Fruit fly (Drosophila melanogaster) whole organism, prepupa: ENCODE measurements around the gene CG16978.

Experiments
- Blimp-1 ChIP-seq: fragments of 200-800 bp; sonication (Bioruptor generic); optimal IDR thresholded peaks from 3 replicates; lab custom pipeline; 2017; ENCODE audit warnings: missing biosample characterization, missing genetic modification characterization, mild to moderate bottlenecking, moderate library complexity, missing genetic modification reagents
- CG10631 ChIP-seq: fragments of 200-800 bp; sonication (Bioruptor generic); optimal IDR thresholded peaks from 2 replicates; lab custom pipeline; 2016; ENCODE audit warnings: missing biosample characterization, missing genetic modification characterization
- CG10669 ChIP-seq: fragments of 200-800 bp; sonication (Bioruptor generic); optimal IDR thresholded peaks from 3 replicates; lab custom pipeline; 2018; ENCODE audit warnings: missing biosample characterization, mild to moderate bottlenecking, missing genetic modification characterization, moderate library complexity
- CG11294 ChIP-seq: fragments of 200-800 bp; sonication (Bioruptor generic); IDR thresholded peaks from 2 replicates; pipeline ENCODE4 v1.3.6; 2022; ENCODE audit warnings: missing biosample characterization, missing genetic modification characterization
- CG11762 ChIP-seq: fragments of 200-800 bp; sonication (Bioruptor generic); optimal IDR thresholded peaks from 3 replicates; lab custom pipeline; 2016; ENCODE audit warnings: missing biosample characterization, missing genetic modification characterization; ENCODE audit not compliant: insufficient read depth
- CG11902 ChIP-seq: fragments of 200-800 bp; sonication (Bioruptor generic); optimal IDR thresholded peaks from 3 replicates; lab custom pipeline; 2016; ENCODE audit warnings: missing biosample characterization, missing genetic modification characterization
- CG15336 ChIP-seq: fragments of 200-800 bp; sonication (Bioruptor generic); IDR thresholded peaks from 2 replicates; pipeline ENCODE4 v1.3.6; 2022; ENCODE audit warnings: missing biosample characterization, missing genetic modification characterization
- CG3032 ChIP-seq: fragments of 200-800 bp; optimal IDR thresholded peaks from 2 replicates; lab custom pipeline; 2019; ENCODE audit warnings: missing biosample characterization, mild to moderate bottlenecking, missing genetic modification characterization, moderate library complexity
- CG31627 ChIP-seq: fragments of 200-800 bp; sonication (Bioruptor generic); optimal IDR thresholded peaks from 3 replicates; lab custom pipeline; 2016; ENCODE audit warnings: missing biosample characterization, missing genetic modification characterization
- CG32006 ChIP-seq: fragments of 200-800 bp; sonication (Bioruptor generic); optimal IDR thresholded peaks from 3 replicates; lab custom pipeline; 2017; ENCODE audit warnings: missing biosample characterization, mild to moderate bottlenecking, missing genetic modification characterization
- CG34406 ChIP-seq: fragments of 200-800 bp; sonication (Bioruptor generic); optimal IDR thresholded peaks from 3 replicates; lab custom pipeline; 2016; ENCODE audit warnings: missing biosample characterization, missing genetic modification characterization
- CG3919 ChIP-seq: fragments of 200-800 bp; sonication (Bioruptor generic); optimal IDR thresholded peaks from 3 replicates; lab custom pipeline; 2016; ENCODE audit warnings: missing biosample characterization, missing genetic modification characterization
- CG4318 ChIP-seq: fragments of 200-800 bp; sonication (Bioruptor generic); optimal IDR thresholded peaks from 3 replicates; lab custom pipeline; 2017; ENCODE audit warnings: missing biosample characterization, mild to moderate bottlenecking, missing genetic modification characterization
- CG6163 ChIP-seq: fragments of 200-800 bp; sonication (Bioruptor generic); IDR thresholded peaks from 3 replicates; pipeline ENCODE4 v1.3.6; 2022; ENCODE audit warnings: missing biosample characterization, missing genetic modification characterization
- CG6276 ChIP-seq: fragments of 200-800 bp; sonication (Bioruptor generic); optimal IDR thresholded peaks from 2 replicates; lab custom pipeline; 2017; ENCODE audit warnings: missing biosample characterization, mild to moderate bottlenecking, missing genetic modification characterization
- CG6792 ChIP-seq: fragments of 200-800 bp; sonication (Bioruptor generic); optimal IDR thresholded peaks from 3 replicates; lab custom pipeline; 2016; ENCODE audit warnings: missing biosample characterization, missing genetic modification characterization
- CG6808 ChIP-seq: fragments of 200-800 bp; sonication (Bioruptor generic); optimal IDR thresholded peaks from 3 replicates; lab custom pipeline; 2017; ENCODE audit warnings: missing biosample characterization, missing genetic modification characterization, mild to moderate bottlenecking, moderate library complexity, missing genetic modification reagents
- CG6854 ChIP-seq: fragments of 200-800 bp; sonication (Bioruptor generic); optimal IDR thresholded peaks from 2 replicates; lab custom pipeline; 2017; ENCODE audit warnings: missing biosample characterization, mild to moderate bottlenecking, missing genetic modification characterization
- CG7368 ChIP-seq: fragments of 200-800 bp; sonication (Bioruptor generic); optimal IDR thresholded peaks from 3 replicates; lab custom pipeline; 2016; ENCODE audit warnings: missing biosample characterization, missing genetic modification characterization
- CG8119 ChIP-seq: fragments of 200-800 bp; sonication (Bioruptor generic); IDR thresholded peaks from 3 replicates; pipeline ENCODE4 v1.3.6; 2022; ENCODE audit warnings: missing biosample characterization, missing genetic modification characterization
- CG8319 ChIP-seq: fragments of 200-800 bp; sonication (Bioruptor generic); optimal IDR thresholded peaks from 3 replicates; lab custom pipeline; 2016; ENCODE audit warnings: missing biosample characterization, missing genetic modification characterization
- Eip75B ChIP-seq: fragments of 200-800 bp; sonication (Bioruptor generic); optimal IDR thresholded peaks from 3 replicates; lab custom pipeline; 2016; ENCODE audit warnings: missing biosample characterization, missing genetic modification characterization
- Eip78C ChIP-seq: fragments of 200-800 bp; sonication (Bioruptor generic); peaks from one replicate; lab custom pipeline; 2016; ENCODE audit warnings: missing biosample characterization, missing genetic modification characterization
- Eip93F ChIP-seq: fragments of 200-800 bp; sonication (Bioruptor generic); optimal IDR thresholded peaks from 2 replicates; lab custom pipeline; 2016; ENCODE audit warnings: missing biosample characterization, mild to moderate bottlenecking, missing genetic modification characterization
- Ets21C ChIP-seq: fragments of 200-800 bp; sonication (Bioruptor generic); optimal IDR thresholded peaks from 3 replicates; lab custom pipeline; 2016; ENCODE audit warnings: missing biosample characterization, missing genetic modification characterization
- Ets96B ChIP-seq: fragments of 200-800 bp; optimal IDR thresholded peaks from 2 replicates; lab custom pipeline; 2019; ENCODE audit warnings: missing biosample characterization, mild to moderate bottlenecking, missing genetic modification characterization, moderate library complexity
- Gug ChIP-seq: fragments of 200-800 bp; sonication (Bioruptor generic); IDR thresholded peaks from 2 replicates; pipeline ENCODE4 v1.3.6; 2022; ENCODE audit warnings: missing biosample characterization, missing genetic modification characterization
- Hr38 ChIP-seq: sonication (Bioruptor generic); optimal IDR thresholded peaks from 2 replicates; lab custom pipeline; 2016; ENCODE audit warnings: missing biosample characterization, missing genetic modification characterization
- Hr39 ChIP-seq: fragments of 200-800 bp; sonication (Bioruptor generic); optimal IDR thresholded peaks from 2 replicates; lab custom pipeline; 2016; ENCODE audit warnings: missing biosample characterization, missing genetic modification characterization
- Lpt ChIP-seq: fragments of 200-800 bp; sonication (Bioruptor generic); optimal IDR thresholded peaks from 3 replicates; lab custom pipeline; 2016; ENCODE audit warnings: missing biosample characterization, missing genetic modification characterization
- Met ChIP-seq: fragments of 200-800 bp; sonication (Bioruptor generic); optimal IDR thresholded peaks from 3 replicates; lab custom pipeline; 2016; ENCODE audit warnings: missing biosample characterization, missing genetic modification characterization
- OdsH ChIP-seq: fragments of 200-800 bp; sonication (Bioruptor generic); optimal IDR thresholded peaks from 3 replicates; lab custom pipeline; 2016; ENCODE audit warnings: missing biosample characterization, missing genetic modification characterization
- Smox ChIP-seq: fragments of 200-800 bp; sonication (Bioruptor generic); optimal IDR thresholded peaks from 3 replicates; lab custom pipeline; 2016; ENCODE audit warnings: missing biosample characterization, missing genetic modification characterization
- Sox15 ChIP-seq: fragments of 200-800 bp; sonication (Bioruptor generic); optimal IDR thresholded peaks from 3 replicates; lab custom pipeline; 2016; ENCODE audit warnings: missing biosample characterization, missing genetic modification characterization
- acj6 ChIP-seq: fragments of 200-800 bp; sonication (Bioruptor generic); optimal IDR thresholded peaks from 3 replicates; lab custom pipeline; 2016; ENCODE audit warnings: missing biosample characterization, missing genetic modification characterization
- cyc ChIP-seq: fragments of 200-800 bp; sonication (Bioruptor generic); optimal IDR thresholded peaks from 3 replicates; lab custom pipeline; 2016; ENCODE audit warnings: missing biosample characterization, missing genetic modification characterization
- dsx ChIP-seq: fragments of 200-800 bp; optimal IDR thresholded peaks from 3 replicates; lab custom pipeline; 2019; ENCODE audit warnings: missing biosample characterization, mild to moderate bottlenecking, missing genetic modification characterization, moderate library complexity; ENCODE audit not compliant: poor library complexity, severe bottlenecking
- eg ChIP-seq: fragments of 200-800 bp; sonication (Bioruptor generic); IDR thresholded peaks from 3 replicates; pipeline ENCODE4 v1.3.6; 2022; ENCODE audit warnings: missing biosample characterization, missing genetic modification characterization
- fd59A ChIP-seq: fragments of 200-800 bp; sonication (Bioruptor generic); optimal IDR thresholded peaks from 2 replicates; lab custom pipeline; 2017; ENCODE audit warnings: missing biosample characterization, mild to moderate bottlenecking, missing genetic modification characterization, missing genetic modification reagents
- fd85E ChIP-seq: fragments of 200-800 bp; sonication (Bioruptor generic); optimal IDR thresholded peaks from 3 replicates; lab custom pipeline; 2016; ENCODE audit warnings: missing biosample characterization, missing genetic modification characterization
- lz ChIP-seq: fragments of 200-800 bp; sonication (Bioruptor generic); optimal IDR thresholded peaks from 3 replicates; lab custom pipeline; 2016; ENCODE audit warnings: missing biosample characterization, missing genetic modification characterization
- net ChIP-seq: fragments of 200-800 bp; sonication (Bioruptor generic); optimal IDR thresholded peaks from 3 replicates; lab custom pipeline; 2016; ENCODE audit warnings: missing biosample characterization, missing genetic modification characterization
- pdm3 ChIP-seq: fragments of 200-800 bp; sonication (Bioruptor generic); optimal IDR thresholded peaks from 3 replicates; lab custom pipeline; 2016; ENCODE audit warnings: missing biosample characterization, missing genetic modification characterization
- salr ChIP-seq, 2 experiments: fragments of 200-800 bp; sonication (Bioruptor generic); optimal IDR thresholded peaks; 3 replicates each; lab custom pipeline; 2016 to 2018; ENCODE audit warnings: missing biosample characterization in 2 of 2, missing genetic modification characterization in 2 of 2, mild to moderate bottlenecking in 1 of 2
- spab ChIP-seq: fragments of 200-800 bp; sonication (Bioruptor generic); optimal IDR thresholded peaks from 2 replicates; lab custom pipeline; 2017; ENCODE audit warnings: missing biosample characterization, mild to moderate bottlenecking, missing genetic modification characterization, missing genetic modification reagents
- ss ChIP-seq, 2 experiments: fragments of 200-800 bp; sonication (Bioruptor generic); optimal IDR thresholded peaks; 2 replicates in 1 of 2; 3 replicates in 1 of 2; lab custom pipeline; 2017 to 2018; ENCODE audit warnings: mild to moderate bottlenecking in 2 of 2, missing biosample characterization in 2 of 2, missing genetic modification characterization in 2 of 2, moderate library complexity in 1 of 2
- topi ChIP-seq: fragments of 200-800 bp; sonication (Bioruptor generic); optimal IDR thresholded peaks from 3 replicates; lab custom pipeline; 2016; ENCODE audit warnings: missing biosample characterization, missing genetic modification characterization
- vri ChIP-seq: fragments of 200-800 bp; sonication (Bioruptor generic); optimal IDR thresholded peaks from 3 replicates; lab custom pipeline; 2016; ENCODE audit warnings: missing biosample characterization, mild to moderate bottlenecking, missing genetic modification characterization

The CG16978 gene

DNA sequence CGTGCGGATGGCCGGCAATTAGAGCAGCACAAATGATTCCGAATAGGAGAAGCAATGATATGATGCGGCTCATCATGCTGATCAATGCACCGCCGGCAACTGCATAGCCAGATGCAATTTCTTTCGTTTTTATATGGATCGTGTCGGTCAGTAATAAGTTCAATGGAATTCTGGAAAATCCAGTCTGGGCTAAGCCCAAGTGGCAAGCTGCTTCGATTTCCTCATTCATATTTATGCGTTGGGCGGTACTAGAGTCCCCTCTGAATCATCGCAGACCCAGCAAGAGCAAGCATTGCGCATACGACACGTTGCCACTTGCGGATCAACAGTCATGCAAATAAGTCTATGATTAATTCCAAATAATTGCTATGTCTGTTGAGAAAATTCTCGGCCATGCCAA lies at the start of gene CG16978:
CG16978 (minus strand) TSS at position 101 of the 400 bp plus-strand sequence.
- no peak for TF ChIP-seq Eip93F (GFP tag; lab: Kevin White, UChicago)
- TF ChIP-seq CG10669 (GFP tag; lab: Kevin White, UChicago): no peak
- TF ChIP-seq OdsH (GFP tag; lab: Kevin White, UChicago): no peak
- no peak for TF ChIP-seq CG3032 (tag; lab: Kevin White, UChicago)
- TF ChIP-seq CG6808: no peak
- no peak for TF ChIP-seq Blimp-1 (GFP tag; lab: Kevin White, UChicago)
- no peak for TF ChIP-seq CG11294 (GFP tag; lab: Robert Waterston, UW)
- TF ChIP-seq fd85E (GFP tag; lab: Kevin White, UChicago): no peak
- no peak for TF ChIP-seq lz (GFP tag; lab: Kevin White, UChicago)
- TF ChIP-seq CG6854 (GFP tag; lab: Kevin White, UChicago): no peak
- TF ChIP-seq Lpt: no peak
- TF ChIP-seq CG31627 (GFP tag; lab: Kevin White, UChicago): no peak
- no peak for TF ChIP-seq eg (GFP tag; lab: Robert Waterston, UW)

- TF ChIP-seq Smox (GFP tag; lab: Kevin White, UChicago) (no peak), eg (GFP tag; lab: Robert Waterston, UW) (peak; percentile 60; the same call in 2 of the 3 replicates), Hr38 (GFP tag; lab: Kevin White, UChicago) (no peak), Blimp-1 (GFP tag; lab: Kevin White, UChicago) (no peak), OdsH (GFP tag; lab: Kevin White, UChicago) (no peak), topi (GFP tag; lab: Kevin White, UChicago) (no peak), CG34406 (GFP tag; lab: Kevin White, UChicago) (no peak), CG32006 (no peak), CG6808 (no peak), CG4318 (no peak), Eip93F (GFP tag; lab: Kevin White, UChicago) (peak; percentile 68), lz (GFP tag; lab: Kevin White, UChicago) (no peak), CG8119 (peak; percentile 37; the same call in 1 of the 3 replicates), CG11762 (no peak), CG6854 (GFP tag; lab: Kevin White, UChicago) (peak; percentile 17), CG11294 (GFP tag; lab: Robert Waterston, UW) (0 out of 2 replicates have a peak, but pooled peaks have one; percentile 30), CG8319 (GFP tag; lab: Kevin White, UChicago) (no peak), CG11902 (GFP tag; lab: Kevin White, UChicago) (peak; percentile 39), CG7368 (GFP tag; lab: Kevin White, UChicago) (no peak), Ets96B (tag; lab: Kevin White, UChicago) (no peak), CG15336 (GFP tag; lab: Robert Waterston, UW) (no peak), CG6792 (GFP tag; lab: Kevin White, UChicago) (no peak), Eip78C (GFP tag; lab: Kevin White, UChicago) (no peak), dsx (GFP tag; lab: Kevin White, UChicago) (no peak), Sox15 (peak; percentile 55), fd85E (GFP tag; lab: Kevin White, UChicago) (no peak), Hr39 (no peak), salr (GFP tag; optimal IDR thresholded peaks at IDR 0.05; lab: Kevin White, UChicago) (no peak), CG10669 (GFP tag; lab: Kevin White, UChicago) (no peak), cyc (GFP tag; lab: Kevin White, UChicago) (peak; percentile 61), CG6276 (no peak), Gug (GFP tag; lab: Robert Waterston, UW) (0 out of 2 replicates have a peak, but pooled peaks have one; percentile 8), spab (GFP tag; lab: Kevin White, UChicago) (no peak), fd59A (peak; percentile 3), CG6163 (GFP tag; lab: Robert Waterston, UW) (peak; percentile 49; the same call in 2 of the 3 replicates), net (GFP tag; lab: Kevin White, UChicago) (no peak), Ets21C (GFP tag; lab: Kevin White, UChicago) (peak; percentile 56), CG10631 (no peak), CG3919 (GFP tag; lab: Kevin White, UChicago) (no peak), CG3032 (tag; lab: Kevin White, UChicago) (peak; percentile 56), Eip75B (GFP tag; lab: Kevin White, UChicago) (no peak), CG31627 (GFP tag; lab: Kevin White, UChicago) (no peak), Met (GFP tag; lab: Kevin White, UChicago) (no peak), vri (peak; percentile 69), pdm3 (GFP tag; lab: Kevin White, UChicago) (no peak), ss (GFP tag; optimal IDR thresholded peaks at IDR 0.05; lab: Kevin White, UChicago) (no peak), acj6 (GFP tag; lab: Kevin White, UChicago) (no peak)
Observed at dm6 chr2L:13191894-13192293, 48.5 kb upstream of the CG16978 start, which contains the start of the genes CG16974 and Edem2. Gene CG16974, minus strand, starts transcription at chr2L:13191979. Gene Edem2, plus strand, starts transcription at chr2L:13192201.
